Fruit fly (Drosophila melanogaster): ENCODE measurements around the gene Sox102F.
"Not testable (repeated sequence)": the region's sequence is repeated elsewhere in the genome, so short reads cannot be mapped to it uniquely, and the experiment has no call there.

Sox102F gene

dm6 chr4:829783-830182 is 4.4 kb downstream of the Sox102F start:
- TF ChIP-seq CG8478 (optimal IDR thresholded peaks at IDR 0.05) (no peak), CTCF (optimal IDR thresholded peaks at IDR 0.05) (no peak)

dm6 chr4:824043-824442 is 10.2 kb downstream of the Sox102F start:
- TF ChIP-seq CG8478 (optimal IDR thresholded peaks at IDR 0.05) (no peak), CTCF (optimal IDR thresholded peaks at IDR 0.05) (no peak)

DNA sequence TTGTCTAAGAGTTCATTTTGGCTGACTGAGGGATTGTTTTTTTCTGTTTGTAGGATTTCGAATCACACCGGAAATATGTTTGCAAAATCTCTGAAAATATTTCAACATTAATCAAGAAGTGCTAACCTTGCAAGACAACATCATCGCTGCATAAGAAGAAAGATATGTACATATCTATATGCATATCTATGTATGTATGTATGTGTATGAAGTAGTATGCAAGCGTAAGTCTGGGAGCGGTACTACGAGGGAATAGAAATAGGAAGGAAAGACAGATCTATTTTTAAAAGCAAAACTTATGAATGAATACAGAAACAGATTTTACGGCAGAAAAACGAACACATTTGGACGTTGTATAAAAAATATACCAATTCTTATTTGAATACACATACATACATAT is 16.4 kb downstream of the Sox102F start:
- TF ChIP-seq CG8478 (optimal IDR thresholded peaks at IDR 0.05), result no peak
- TF ChIP-seq CTCF (optimal IDR thresholded peaks at IDR 0.05), result no peak

DNA sequence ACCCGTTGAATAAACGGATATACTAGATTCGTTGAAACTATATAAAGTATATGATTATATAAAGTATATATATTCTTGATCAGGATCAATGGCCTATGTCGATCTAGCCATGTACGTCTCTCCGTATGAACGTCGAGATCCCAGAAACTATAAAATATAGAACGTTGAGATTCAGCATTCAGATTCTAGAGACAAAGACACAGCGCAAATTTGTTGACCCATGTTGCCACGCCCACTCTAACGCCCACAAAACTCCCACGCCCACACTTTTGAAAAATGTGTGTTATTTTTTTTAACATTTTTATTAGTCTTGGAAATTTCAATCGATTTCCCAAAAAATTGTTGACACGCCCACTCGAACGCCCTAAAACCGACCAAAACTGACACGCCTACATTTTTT is 17.7 kb downstream of the Sox102F start:
- TF ChIP-seq CG8478 (optimal IDR thresholded peaks at IDR 0.05) (no peak), CTCF (optimal IDR thresholded peaks at IDR 0.05) (no peak)

- TF ChIP-seq CTCF (optimal IDR thresholded peaks at IDR 0.05) (no peak), CG8478 (optimal IDR thresholded peaks at IDR 0.05) (no peak)
Measured at dm6 chr4:810864-811263, 23.3 kb downstream of the Sox102F start.

- TF ChIP-seq CG8478 (optimal IDR thresholded peaks at IDR 0.05) (no peak), CTCF (optimal IDR thresholded peaks at IDR 0.05) (no peak)
Measured at dm6 chr4:807422-808391, 26.5 kb downstream of the Sox102F start.

DNA sequence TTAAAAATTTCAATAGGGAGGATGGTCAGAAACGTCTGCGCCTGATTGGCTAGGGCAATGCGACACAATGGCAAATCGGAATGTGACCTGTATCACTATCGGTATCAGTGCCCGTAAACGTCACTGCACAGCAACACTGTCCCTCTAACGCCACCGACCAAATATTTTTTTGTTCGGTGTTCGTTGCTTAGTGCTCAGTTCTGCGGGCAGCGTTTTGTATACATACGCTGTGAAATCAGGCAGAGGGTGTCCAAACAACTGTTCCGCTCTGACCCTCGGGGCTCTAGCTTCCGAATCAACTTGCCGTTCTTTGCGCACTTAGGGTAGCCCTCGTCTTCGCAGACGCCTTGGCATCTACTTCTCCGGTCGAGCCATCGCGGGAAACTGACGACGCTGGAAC is 27.2 kb downstream of the Sox102F start:
- no peak for TF ChIP-seq CG8478 (optimal IDR thresholded peaks at IDR 0.05)
- no peak for TF ChIP-seq CTCF (optimal IDR thresholded peaks at IDR 0.05)

DNA sequence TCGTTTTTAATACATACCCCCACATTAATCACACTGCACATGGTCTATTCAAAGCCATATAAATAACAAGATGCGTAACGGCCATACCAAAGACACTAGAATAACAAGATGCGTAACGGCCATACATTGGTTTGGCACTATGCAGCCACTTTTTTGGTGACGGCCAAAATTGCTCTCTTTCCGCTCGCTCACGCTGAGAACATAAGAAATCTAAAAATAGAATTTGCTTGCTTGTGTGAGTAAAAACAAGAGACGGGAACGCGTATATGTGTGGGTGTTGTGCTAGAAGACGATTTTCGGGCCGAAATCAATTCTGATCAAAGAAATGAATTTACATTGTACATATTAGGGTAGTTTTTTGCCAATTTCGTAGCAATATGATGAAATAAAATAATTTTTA is 45.3 kb downstream of the Sox102F start, which contains the start of gene MED26:
Gene MED26 (minus strand): TSS at position 101 of the 400 bp plus-strand sequence.
- not testable (repeated sequence) for TF ChIP-seq CTCF, CG8478 (optimal IDR thresholded peaks at IDR 0.05)

DNA sequence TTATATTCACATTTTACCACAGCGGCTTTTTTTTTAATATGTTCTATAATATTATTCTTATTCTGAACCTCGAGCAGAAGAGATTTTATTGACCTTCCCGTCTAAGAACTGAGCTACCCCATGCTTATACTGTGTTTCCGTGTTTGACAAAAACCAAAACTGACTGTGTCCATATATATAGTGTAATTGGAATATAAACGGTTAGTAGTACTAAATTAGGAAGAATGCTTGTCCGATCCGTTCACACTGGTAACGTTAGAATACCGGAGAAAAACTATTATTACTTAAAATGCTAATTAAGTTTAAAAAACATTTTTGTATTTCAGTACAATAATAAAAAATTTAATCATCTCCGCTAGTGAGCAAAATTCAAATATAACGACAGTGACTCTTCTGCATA is 45.8 kb downstream of the Sox102F start:
- TF ChIP-seq CTCF (optimal IDR thresholded peaks at IDR 0.05) (no peak), CG8478 (optimal IDR thresholded peaks at IDR 0.05) (no peak)

- TF ChIP-seq CG8478 (optimal IDR thresholded peaks at IDR 0.05) (no peak), CTCF (optimal IDR thresholded peaks at IDR 0.05) (no peak)
Measured at dm6 chr4:787389-787822, 46.8 kb downstream of the Sox102F start.
